Worm (Caenorhabditis elegans) whole organism, L3 larva: Measurements from ENCODE around the gene F10C2.3.
A peak's percentile ranks its signal among the peaks of the same experiment; 100 is the strongest.

Experiments
- R02D3.7 ChIP-seq: fragments of 150-350 bp; optimal IDR thresholded peaks from 2 replicates; lab custom pipeline; 2014; ENCODE audit warnings: missing biosample characterization, missing genetic modification characterization
- ZK546.5 ChIP-seq: sonication (generic microtip); optimal IDR thresholded peaks from 2 replicates; lab custom pipeline; 2017; ENCODE audit warnings: missing biosample characterization, missing genetic modification characterization
- aly-2 ChIP-seq: fragments of 150-350 bp; optimal IDR thresholded peaks from 2 replicates; lab custom pipeline; 2014; ENCODE audit warnings: missing biosample characterization, missing genetic modification characterization
- ama-1 ChIP-seq: fragments of 150-350 bp; optimal IDR thresholded peaks from 2 replicates; lab custom pipeline; 2018
- ceh-16 ChIP-seq: sonication (generic microtip); optimal IDR thresholded peaks from 2 replicates; lab custom pipeline; 2017; ENCODE audit warnings: missing biosample characterization, missing genetic modification characterization
- ceh-28 ChIP-seq: fragments of 150-350 bp; optimal IDR thresholded peaks from 2 replicates; lab custom pipeline; 2014; ENCODE audit warnings: missing biosample characterization, missing genetic modification reagents, missing genetic modification characterization
- ceh-9 ChIP-seq: sonication (generic microtip); optimal IDR thresholded peaks from 2 replicates; lab custom pipeline; 2018; ENCODE audit warnings: missing biosample characterization, missing genetic modification characterization
- daf-12 ChIP-seq: fragments of 150-350 bp; optimal IDR thresholded peaks from 2 replicates; lab custom pipeline; 2014; ENCODE audit warnings: missing biosample characterization, missing genetic modification reagents, missing genetic modification characterization
- egl-27 ChIP-seq: sonication (generic microtip); optimal IDR thresholded peaks from 4 replicates; lab custom pipeline; 2017; ENCODE audit warnings: missing biosample characterization, missing genetic modification reagents, missing genetic modification characterization
- elt-1 ChIP-seq: fragments of 150-350 bp; optimal IDR thresholded peaks from 2 replicates; lab custom pipeline; 2014; ENCODE audit warnings: missing biosample characterization, missing genetic modification characterization
- elt-2 ChIP-seq: sonication (generic microtip); optimal IDR thresholded peaks from 2 replicates; lab custom pipeline; 2016; ENCODE audit warnings: missing genetic modification reagents, mild to moderate bottlenecking, missing genetic modification characterization, missing compliant biosample characterization
- elt-3 ChIP-seq, 3 experiments: fragments of 150-350 bp in 1 of 3; sonication (generic microtip) in 2 of 3; optimal IDR thresholded peaks; 2 replicates in 2 of 3; 4 replicates in 1 of 3; lab custom pipeline; 2014 to 2017; ENCODE audit warnings: missing biosample characterization in 3 of 3, missing genetic modification characterization in 3 of 3
- fos-1 ChIP-seq: fragments of 150-350 bp; optimal IDR thresholded peaks from 2 replicates; lab custom pipeline; 2014; ENCODE audit warnings: missing biosample characterization, missing genetic modification characterization
- jun-1 ChIP-seq: fragments of 150-350 bp; optimal IDR thresholded peaks from 2 replicates; lab custom pipeline; 2014; ENCODE audit warnings: missing biosample characterization, missing genetic modification reagents, missing genetic modification characterization
- lin-39 ChIP-seq: fragments of 150-350 bp; optimal IDR thresholded peaks from 2 replicates; lab custom pipeline; 2018; ENCODE audit warnings: missing biosample characterization, missing genetic modification reagents, missing genetic modification characterization
- lsy-12 ChIP-seq: sonication (generic microtip); optimal IDR thresholded peaks from 2 replicates; lab custom pipeline; 2016; ENCODE audit warnings: mild to moderate bottlenecking, missing genetic modification characterization, missing compliant biosample characterization
- nfya-1 ChIP-seq: sonication (generic microtip); optimal IDR thresholded peaks from 2 replicates; lab custom pipeline; 2017; ENCODE audit warnings: missing genetic modification characterization, mild to moderate bottlenecking, missing compliant biosample characterization, antibody characterized with exemption, moderate library complexity; ENCODE audit not compliant: insufficient read depth
- nhr-12 ChIP-seq: fragments of 150-350 bp; optimal IDR thresholded peaks from 2 replicates; lab custom pipeline; 2014; ENCODE audit warnings: missing biosample characterization, missing genetic modification characterization
- nhr-23 ChIP-seq: fragments of 150-350 bp; optimal IDR thresholded peaks from 2 replicates; lab custom pipeline; 2014; ENCODE audit warnings: missing biosample characterization, missing genetic modification reagents, missing genetic modification characterization
- nhr-237 ChIP-seq: fragments of 150-350 bp; optimal IDR thresholded peaks from 2 replicates; lab custom pipeline; 2014; ENCODE audit warnings: missing biosample characterization, missing genetic modification characterization
- nhr-28 ChIP-seq: fragments of 150-350 bp; optimal IDR thresholded peaks from 2 replicates; lab custom pipeline; 2014; ENCODE audit warnings: missing biosample characterization, missing genetic modification characterization
- nhr-67 ChIP-seq: fragments of 150-350 bp; optimal IDR thresholded peaks from 2 replicates; lab custom pipeline; 2014; ENCODE audit warnings: missing biosample characterization, missing genetic modification characterization
- nhr-76 ChIP-seq: fragments of 150-350 bp; sonication (generic microtip); optimal IDR thresholded peaks from 5 replicates; lab custom pipeline; 2014; ENCODE audit warnings: missing biosample characterization, missing genetic modification characterization
- nhr-77 ChIP-seq: fragments of 150-350 bp; optimal IDR thresholded peaks from 2 replicates; lab custom pipeline; 2014; ENCODE audit warnings: missing biosample characterization, missing genetic modification characterization
- pha-4 ChIP-seq: fragments of 150-350 bp; optimal IDR thresholded peaks from 2 replicates; lab custom pipeline; 2014; ENCODE audit warnings: missing biosample characterization, missing genetic modification reagents, missing genetic modification characterization
- pqm-1 ChIP-seq: fragments of 150-350 bp; optimal IDR thresholded peaks from 2 replicates; lab custom pipeline; 2017; ENCODE audit warnings: missing biosample characterization, missing genetic modification characterization, inconsistent platforms
- skn-1 ChIP-seq: fragments of 150-350 bp; optimal IDR thresholded peaks from 2 replicates; lab custom pipeline; 2014; ENCODE audit warnings: missing biosample characterization, missing genetic modification characterization
- snpc-4 ChIP-seq: fragments of 150-350 bp; optimal IDR thresholded peaks from 2 replicates; lab custom pipeline; 2014; ENCODE audit warnings: missing biosample characterization, missing genetic modification characterization
- tbx-2 ChIP-seq: sonication (generic microtip); optimal IDR thresholded peaks from 2 replicates; lab custom pipeline; 2016; ENCODE audit warnings: mild to moderate bottlenecking, missing genetic modification characterization, missing compliant biosample characterization
- unc-39 ChIP-seq: sonication (generic microtip); optimal IDR thresholded peaks from 4 replicates; lab custom pipeline; 2017; ENCODE audit warnings: missing biosample characterization, missing genetic modification characterization
- unc-62 ChIP-seq: fragments of 150-350 bp; sonication (generic microtip); optimal IDR thresholded peaks from 4 replicates; lab custom pipeline; 2014; ENCODE audit warnings: missing biosample characterization, missing genetic modification reagents, missing genetic modification characterization
- zag-1 ChIP-seq: fragments of 150-350 bp; optimal IDR thresholded peaks from 2 replicates; lab custom pipeline; 2014; ENCODE audit warnings: missing biosample characterization, missing genetic modification characterization
- ztf-4 ChIP-seq: fragments of 150-350 bp; optimal IDR thresholded peaks from 2 replicates; lab custom pipeline; 2014; ENCODE audit warnings: missing biosample characterization, missing genetic modification characterization

F10C2.3 gene

DNA sequence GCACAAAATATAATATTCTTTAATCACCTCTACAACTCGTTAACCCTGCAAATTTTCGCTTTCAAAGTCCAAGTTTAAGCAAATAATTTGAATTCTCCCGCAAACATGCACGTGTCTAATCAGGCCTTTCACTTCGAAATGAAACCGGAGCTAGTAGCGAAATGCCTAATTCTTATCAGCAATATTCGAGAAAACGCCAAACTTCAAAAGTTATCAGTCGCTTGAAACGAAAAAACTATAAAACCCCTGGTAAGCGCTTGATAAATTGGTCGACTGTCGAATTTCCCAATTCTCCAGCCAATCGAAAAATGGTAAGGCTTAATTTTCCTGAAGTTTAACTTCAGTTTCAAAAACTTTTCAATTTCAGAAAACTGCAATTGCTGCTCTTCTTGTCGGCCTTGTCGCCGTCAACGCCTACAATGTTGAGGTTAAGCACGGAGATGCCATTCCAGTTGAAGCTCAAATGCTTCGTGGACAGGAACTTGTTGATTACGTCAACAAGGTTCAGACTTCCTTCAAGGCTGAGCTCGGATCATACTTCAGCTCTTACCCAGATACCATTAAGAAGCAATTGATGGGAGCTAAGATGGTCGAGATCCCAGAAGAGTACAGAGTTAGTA, 17.1 kb upstream of the F10C2.3 start, which contains the start of gene cpr-9:
Gene cpr-9, plus strand, starts transcription at position 188 of the 620 bp plus-strand sequence.
- TF ChIP-seq lin-39 (no peak), pqm-1 (tag; lab: Kevin White, UChicago) (peak; percentile 94), elt-2 (tag; lab: Kevin White, UChicago) (peak; percentile 93), pha-4 (tag; lab: Kevin White, UChicago) (peak; percentile 54)

DNA sequence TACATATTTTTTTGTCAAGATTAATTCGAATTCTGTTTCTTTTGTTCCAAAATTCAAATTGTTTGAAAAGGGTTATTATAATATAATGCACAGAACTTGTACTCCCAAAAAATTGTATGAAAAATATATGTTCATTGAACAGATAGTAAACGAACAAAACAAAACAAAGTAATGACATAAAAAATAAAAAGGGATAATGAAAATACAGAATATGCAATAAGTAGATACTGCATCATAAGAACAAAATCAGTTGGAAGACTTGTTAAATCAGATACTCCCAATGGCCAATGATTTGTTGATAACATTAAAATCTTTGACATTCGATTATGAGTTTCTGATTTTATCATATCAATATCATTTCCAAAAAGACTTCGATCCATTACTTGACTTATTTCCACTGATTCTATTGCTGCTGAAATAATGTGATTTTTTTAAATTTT, 15.6 kb upstream of the F10C2.3 start:
- TF ChIP-seq pqm-1 (tag; lab: Kevin White, UChicago) (no peak), elt-2 (tag; lab: Kevin White, UChicago) (peak; percentile 35), jun-1 (tag; lab: Kevin White, UChicago) (peak; percentile 4), egl-27 (no peak), ztf-4 (tag; lab: Kevin White, UChicago) (no peak), ama-1 (lab: Kevin White, UChicago) (no peak), daf-12 (tag; lab: Kevin White, UChicago) (no peak), fos-1 (tag; lab: Kevin White, UChicago) (peak; percentile 1), zag-1 (no peak), nfya-1 (tag; lab: Kevin White, UChicago) (no peak), elt-3 (tag; optimal IDR thresholded peaks at IDR 0.05; lab: Kevin White, UChicago) (no peak), ceh-28 (tag; lab: Kevin White, UChicago) (peak; percentile 43), ZK546.5 (tag; lab: Kevin White, UChicago) (no peak), aly-2 (tag; lab: Kevin White, UChicago) (peak; percentile 77)

- TF ChIP-seq pqm-1 (tag; lab: Kevin White, UChicago) (no peak), nhr-76 (tag; lab: Kevin White, UChicago) (no peak), unc-39 (no peak), ceh-9 (no peak), nhr-77 (tag; lab: Kevin White, UChicago) (no peak), nhr-237 (tag; lab: Kevin White, UChicago) (no peak), skn-1 (no peak), elt-1 (tag; lab: Kevin White, UChicago) (no peak), nhr-28 (no peak), nhr-67 (no peak), snpc-4 (tag; lab: Kevin White, UChicago) (no peak), nhr-23 (tag; lab: Kevin White, UChicago) (no peak), elt-2 (tag; lab: Kevin White, UChicago) (no peak), lin-39 (no peak), unc-62 (GFP tag; lab: Kevin White, UChicago) (no peak), ceh-16 (tag; lab: Kevin White, UChicago) (no peak)
These were observed 13.6 kb upstream of the F10C2.3 start, which contains the start of gene F57F5.3 for ce11 chrV:12006495-12006894. Gene F57F5.3 (minus strand): TSS chrV:12006595.

DNA sequence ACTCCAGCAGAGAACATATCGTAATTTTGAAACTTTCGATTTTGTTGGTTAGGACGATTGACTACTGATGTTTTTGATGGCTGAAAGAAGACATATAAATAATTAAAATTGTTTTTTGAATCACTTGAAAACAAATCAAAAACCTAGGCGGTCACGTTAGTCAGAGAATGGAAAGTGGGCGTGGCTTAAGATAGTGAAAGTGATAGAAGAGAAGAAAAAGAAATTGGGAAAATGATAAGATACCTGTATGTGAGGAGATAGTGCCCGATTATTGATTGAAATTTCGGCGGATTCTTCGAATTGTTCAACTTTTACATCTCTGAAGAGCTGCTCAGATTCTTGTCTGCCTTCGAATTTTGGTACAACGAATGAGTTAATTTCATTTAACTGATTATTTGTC, 8.4 kb upstream of the F10C2.3 start:
- TF ChIP-seq tbx-2 (tag; lab: Kevin White, UChicago) (no peak), nhr-28 (no peak), elt-3 (tag; optimal IDR thresholded peaks at IDR 0.05; lab: Kevin White, UChicago) (peak in 1 of 3 experiments; percentile 16), elt-2 (tag; lab: Kevin White, UChicago) (peak; percentile 0)

DNA sequence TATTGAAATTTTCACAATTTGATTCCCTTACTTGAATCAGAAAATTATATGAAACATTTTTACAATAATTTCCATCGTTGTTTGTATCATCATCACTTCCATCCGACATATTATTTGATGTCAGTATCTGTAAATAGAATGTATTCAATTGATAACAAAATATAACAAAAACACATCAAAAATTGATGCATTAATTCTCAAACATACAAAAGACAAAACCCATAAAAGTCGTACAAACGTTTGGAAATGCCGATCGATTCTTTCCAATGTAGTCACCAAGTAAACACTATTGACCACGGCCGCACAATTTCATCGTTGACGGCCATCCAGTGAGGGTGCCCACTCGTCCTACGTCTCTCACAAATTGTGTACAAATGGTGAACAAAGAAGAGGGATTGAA, 6.8 kb upstream of the F10C2.3 start, which contains the start of gene add-2:
Gene add-2, minus strand, starts transcription at position 109 of the 400 bp plus-strand sequence.
- TF ChIP-seq egl-27 (no peak), elt-2 (tag; lab: Kevin White, UChicago) (peak; percentile 52), jun-1 (tag; lab: Kevin White, UChicago) (no peak), nhr-67 (no peak), lsy-12 (tag; lab: Kevin White, UChicago) (no peak), pha-4 (tag; lab: Kevin White, UChicago) (peak; percentile 65), pqm-1 (tag; lab: Kevin White, UChicago) (peak; percentile 50), R02D3.7 (tag; lab: Kevin White, UChicago) (no peak), elt-3 (tag; optimal IDR thresholded peaks at IDR 0.05; lab: Kevin White, UChicago) (no peak), nhr-12 (tag; lab: Kevin White, UChicago) (no peak), nhr-23 (tag; lab: Kevin White, UChicago) (no peak), ZK546.5 (tag; lab: Kevin White, UChicago) (no peak)
